Fruit fly (Drosophila melanogaster) Kc167 (cell line): ENCODE data around the gene Or85a.

Source experiments
- Sin3A ChIP-seq: fragments of >200 bp; optimal IDR thresholded peaks from 2 replicates; lab custom pipeline; 2018; ENCODE audit warnings: missing external identifiers
- h ChIP-seq: fragments of >200 bp; optimal IDR thresholded peaks from 3 replicates; lab custom pipeline; 2018; ENCODE audit warnings: missing external identifiers
- psq ChIP-seq: fragments of >200 bp; optimal IDR thresholded peaks from 2 replicates; lab custom pipeline; 2017; ENCODE audit warnings: missing external identifiers
- ttk ChIP-seq: sonication (Bioruptor generic); optimal IDR thresholded peaks from 2 replicates; lab custom pipeline; 2017; ENCODE audit warnings: missing external identifiers

DNA sequence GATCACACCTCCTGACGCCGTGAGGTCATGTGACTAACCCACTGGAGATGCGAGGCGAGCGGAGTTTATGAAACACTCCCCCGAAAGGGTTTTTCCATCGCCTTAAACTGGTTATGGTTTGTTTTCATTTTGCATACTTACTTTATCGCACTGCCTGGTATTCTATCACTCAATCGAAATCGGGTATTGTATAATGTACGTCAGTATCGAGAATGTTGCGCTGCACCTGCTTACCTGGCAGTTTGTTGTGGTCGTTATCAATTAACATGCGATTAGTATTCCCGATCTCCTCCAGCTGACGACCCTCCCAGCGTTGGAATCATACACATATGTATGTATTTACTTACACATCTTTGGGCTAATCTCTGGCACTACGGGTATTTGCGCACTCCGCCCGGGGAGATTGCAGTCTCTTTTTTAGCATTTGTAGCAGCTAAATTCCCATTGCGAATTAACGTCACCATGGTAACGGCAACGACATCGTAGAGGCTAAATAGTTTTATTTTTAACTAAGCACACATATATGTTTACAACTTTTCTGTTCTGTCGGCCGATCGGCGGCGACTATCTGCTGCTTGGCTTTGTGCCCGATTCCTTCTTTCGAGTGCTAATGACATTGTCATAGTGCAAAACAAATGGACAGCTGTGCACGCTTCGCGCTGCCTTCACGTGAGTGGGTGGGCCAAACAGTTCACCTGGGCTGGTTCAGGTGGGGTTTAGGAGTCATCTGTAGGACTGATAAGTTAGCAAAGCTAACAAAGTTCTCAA, 31.6 kb downstream of the Or85a start:
- TF ChIP-seq psq (lab: Kevin White, UChicago) (no peak), h (lab: Kevin White, UChicago) (no peak), ttk (no peak), Sin3A (lab: Kevin White, UChicago) (no peak)
